Worm (Caenorhabditis elegans) whole organism, early embryonic: ENCODE data around the gene perm-5.

Source experiments
- B0310.2 ChIP-seq: sonication (generic microtip); optimal IDR thresholded peaks from 2 replicates; lab custom pipeline; 2016; ENCODE audit warnings: mild to moderate bottlenecking, missing genetic modification characterization, missing compliant biosample characterization
- F13C5.2 ChIP-seq: sonication (generic microtip); optimal IDR thresholded peaks from 2 replicates; lab custom pipeline; 2017; ENCODE audit warnings: mild to moderate bottlenecking, missing genetic modification characterization, inconsistent platforms, missing compliant biosample characterization
- aly-1 ChIP-seq: sonication (generic microtip); optimal IDR thresholded peaks from 2 replicates; lab custom pipeline; 2016; ENCODE audit warnings: missing genetic modification characterization, missing compliant biosample characterization
- ama-1 ChIP-seq: fragments of 150-350 bp; optimal IDR thresholded peaks from 2 replicates; lab custom pipeline; 2014
- ceh-13 ChIP-seq: fragments of 200-800 bp; sonication (Bioruptor generic); optimal IDR thresholded peaks from 2 replicates; lab custom pipeline; 2018; ENCODE audit warnings: mild to moderate bottlenecking, missing genetic modification characterization, missing compliant biosample characterization
- ceh-36 ChIP-seq: sonication (generic microtip); optimal IDR thresholded peaks from 2 replicates; lab custom pipeline; 2016; ENCODE audit warnings: missing genetic modification characterization, inconsistent platforms, missing compliant biosample characterization
- ets-7 ChIP-seq: sonication (generic microtip); optimal IDR thresholded peaks from 2 replicates; lab custom pipeline; 2016; ENCODE audit warnings: missing genotype, missing genetic modification characterization, missing compliant biosample characterization
- flt-1 ChIP-seq: fragments of 200-800 bp; sonication (Bioruptor generic); IDR thresholded peaks from 2 replicates; pipeline ENCODE4 v1.3.6; 2022; ENCODE audit warnings: missing genetic modification characterization, missing compliant biosample characterization
- hmbx-1 ChIP-seq: sonication (generic microtip); optimal IDR thresholded peaks from 2 replicates; lab custom pipeline; 2016; ENCODE audit warnings: mild to moderate bottlenecking, missing genetic modification characterization, missing compliant biosample characterization
- hmg-4 ChIP-seq: fragments of 200-800 bp; sonication (Bioruptor generic); optimal IDR thresholded peaks from 2 replicates; lab custom pipeline; 2018; ENCODE audit warnings: mild to moderate bottlenecking, missing genetic modification characterization, missing compliant biosample characterization
- hnd-1 ChIP-seq: sonication (generic microtip); optimal IDR thresholded peaks from 2 replicates; lab custom pipeline; 2016; ENCODE audit warnings: missing genetic modification characterization, missing compliant biosample characterization
- pes-1 ChIP-seq: fragments of 200-800 bp; sonication (Bioruptor generic); IDR thresholded peaks from 2 replicates; pipeline ENCODE4 v1.3.6; 2022; ENCODE audit warnings: missing genetic modification reagents, missing genetic modification characterization, missing compliant biosample characterization
- scrt-1 ChIP-seq: fragments of 200-800 bp; sonication (Bioruptor generic); IDR thresholded peaks from 2 replicates; pipeline ENCODE4 v1.3.6; 2022; ENCODE audit warnings: missing genetic modification characterization, missing compliant biosample characterization
- sea-1 ChIP-seq: fragments of 200-800 bp; sonication (Bioruptor generic); conservative IDR thresholded peaks from 2 replicates; pipeline ENCODE4 v1.3.6; 2022; ENCODE audit warnings: missing genetic modification characterization, missing compliant biosample characterization
- tbx-11 ChIP-seq: fragments of 200-800 bp; sonication (Bioruptor generic); IDR thresholded peaks from 2 replicates; pipeline ENCODE4 v1.3.6; 2022; ENCODE audit warnings: missing genetic modification characterization, missing compliant biosample characterization
- tbx-37 ChIP-seq: fragments of 200-800 bp; sonication (Bioruptor generic); conservative IDR thresholded peaks from 2 replicates; pipeline ENCODE4 v1.3.6; 2022; ENCODE audit warnings: missing genetic modification reagents, missing genetic modification characterization, missing compliant biosample characterization
- tra-4 ChIP-seq: sonication (generic microtip); optimal IDR thresholded peaks from 2 replicates; lab custom pipeline; 2017; ENCODE audit warnings: missing genetic modification characterization, missing compliant biosample characterization

The perm-5 gene

DNA sequence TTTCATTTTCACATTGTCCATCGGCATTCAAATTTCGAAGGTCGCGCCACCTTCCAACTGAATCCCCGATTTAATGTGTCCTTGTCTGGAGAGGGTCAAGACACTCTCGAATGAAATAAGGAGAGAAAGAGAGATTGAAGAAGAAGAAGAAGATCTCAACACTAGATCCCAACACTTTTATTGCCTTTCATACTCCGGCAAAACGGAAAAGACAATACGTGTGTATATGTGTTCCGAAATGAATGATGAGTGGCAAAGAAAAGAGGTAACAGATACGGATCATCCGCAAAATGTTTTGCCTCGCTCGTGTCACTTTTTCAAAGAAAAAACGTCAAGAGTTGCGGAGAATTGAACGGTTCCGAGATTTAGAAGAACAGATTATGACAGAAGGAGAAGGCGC, 2.9 kb downstream of the perm-5 start:
- no peak for TF ChIP-seq B0310.2 (tag; lab: Kevin White, UChicago)
- TF ChIP-seq tbx-11 (GFP tag; lab: Robert Waterston, UW) = no peak
- TF ChIP-seq hmbx-1 (tag; lab: Kevin White, UChicago) = no peak
- no peak for TF ChIP-seq pes-1 (GFP tag; lab: Robert Waterston, UW)
- no peak for TF ChIP-seq scrt-1 (GFP tag; lab: Robert Waterston, UW)
- TF ChIP-seq ceh-13 (GFP tag; lab: Kevin White, UChicago) = no peak
- TF ChIP-seq F13C5.2 (tag; lab: Kevin White, UChicago) = no peak
- TF ChIP-seq tra-4 (tag; lab: Kevin White, UChicago) = no peak

DNA sequence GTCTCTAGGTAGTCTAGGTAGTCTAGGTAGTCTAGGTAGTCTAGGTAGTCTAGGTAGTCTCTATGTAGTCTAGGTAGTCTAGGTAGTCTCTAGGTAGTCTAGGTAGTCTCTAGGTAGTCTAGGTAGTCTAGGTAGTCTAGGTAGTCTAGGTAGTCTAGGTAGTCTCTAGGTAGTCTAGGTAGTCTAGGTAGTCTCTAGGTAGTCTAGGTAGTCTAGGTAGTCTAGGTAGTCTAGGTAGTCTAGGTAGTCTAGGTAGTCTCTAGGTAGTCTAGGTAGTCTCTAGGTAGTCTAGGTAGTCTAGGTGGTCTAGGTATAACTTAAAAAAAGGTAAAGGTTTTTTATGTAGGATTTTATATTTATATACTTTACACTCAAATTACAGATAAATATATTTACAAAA, 12.1 kb downstream of the perm-5 start:
- TF ChIP-seq tbx-37 (GFP tag; lab: Robert Waterston, UW) (peak; percentile 48; the same call in 1 of the 2 replicates), flt-1 (GFP tag; lab: Robert Waterston, UW) (peak; percentile 49; the same call in 1 of the 2 replicates)

- TF ChIP-seq ets-7 (tag; lab: Kevin White, UChicago) (no peak), B0310.2 (tag; lab: Kevin White, UChicago) (no peak), scrt-1 (GFP tag; lab: Robert Waterston, UW) (no peak), sea-1 (GFP tag; lab: Robert Waterston, UW) (no peak), tra-4 (tag; lab: Kevin White, UChicago) (no peak), pes-1 (GFP tag; lab: Robert Waterston, UW) (no peak), ceh-36 (tag; lab: Kevin White, UChicago) (no peak), hmg-4 (GFP tag; lab: Kevin White, UChicago) (no peak), tbx-37 (GFP tag; lab: Robert Waterston, UW) (no peak), flt-1 (GFP tag; lab: Robert Waterston, UW) (no peak), aly-1 (tag; lab: Kevin White, UChicago) (no peak), hmbx-1 (tag; lab: Kevin White, UChicago) (no peak), hnd-1 (tag; lab: Kevin White, UChicago) (no peak), ceh-13 (GFP tag; lab: Kevin White, UChicago) (no peak), F13C5.2 (tag; lab: Kevin White, UChicago) (no peak), tbx-11 (GFP tag; lab: Robert Waterston, UW) (no peak), ama-1 (no peak)
Observed at ce11 chrIV:5690386-5691080, 12.7 kb downstream of the perm-5 start, which contains the start of gene C55C3.8. C55C3.8 (plus strand) TSS chrIV:5691030.

ce11 chrIV:5685014-5685413, 18.3 kb downstream of the perm-5 start, which contains the start of gene C55C3.3:
C55C3.3 (plus strand) TSS chrIV:5685287.
- TF ChIP-seq ama-1 (no peak), tbx-37 (GFP tag; lab: Robert Waterston, UW) (no peak), hmbx-1 (tag; lab: Kevin White, UChicago) (no peak), tra-4 (tag; lab: Kevin White, UChicago) (no peak), scrt-1 (GFP tag; lab: Robert Waterston, UW) (no peak), hmg-4 (GFP tag; lab: Kevin White, UChicago) (no peak), pes-1 (GFP tag; lab: Robert Waterston, UW) (no peak), tbx-11 (GFP tag; lab: Robert Waterston, UW) (no peak)

DNA sequence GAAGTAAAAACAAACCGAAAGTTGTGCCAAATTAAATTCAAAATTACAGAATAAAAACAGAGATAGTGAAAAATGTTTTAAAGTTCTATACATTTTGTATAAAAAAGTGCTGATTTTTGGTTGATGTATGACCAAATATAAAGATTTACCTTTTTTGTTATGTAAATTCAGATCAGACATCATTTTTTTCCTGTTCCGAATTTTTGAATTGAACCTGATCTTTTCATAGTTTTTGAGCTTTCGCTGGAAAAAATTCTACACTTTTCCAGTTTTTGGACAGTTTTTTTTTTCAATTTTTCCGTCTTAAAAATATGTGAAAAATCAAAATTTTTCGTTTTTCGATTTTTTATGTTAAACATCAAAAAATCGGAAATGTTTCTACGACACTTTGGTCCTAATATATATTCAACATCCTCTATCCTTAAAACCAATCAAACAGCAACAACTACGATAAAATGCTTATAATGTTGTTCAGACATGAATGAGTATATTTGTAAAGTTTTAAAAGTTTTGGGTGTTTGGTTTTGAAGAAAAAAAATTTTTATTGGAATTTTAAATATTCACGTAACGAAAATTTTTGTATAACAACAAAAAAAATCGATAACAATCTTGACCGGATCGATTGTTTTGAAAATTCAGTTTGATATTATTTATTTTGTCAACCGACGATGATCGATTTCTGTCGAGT, 20.6 kb downstream of the perm-5 start, which contains the start of the genes C55C3.7 and C55C3.6:
Gene C55C3.7, minus strand, starts transcription at position 101 of the 688 bp plus-strand sequence.
Gene C55C3.6, plus strand, starts transcription at position 638 of the 688 bp plus-strand sequence.
- TF ChIP-seq hmbx-1 (tag; lab: Kevin White, UChicago) (no peak), hnd-1 (tag; lab: Kevin White, UChicago) (no peak), tra-4 (tag; lab: Kevin White, UChicago) (no peak), sea-1 (GFP tag; lab: Robert Waterston, UW) (no peak), aly-1 (tag; lab: Kevin White, UChicago) (no peak), flt-1 (GFP tag; lab: Robert Waterston, UW) (no peak), tbx-11 (GFP tag; lab: Robert Waterston, UW) (no peak), ama-1 (no peak), tbx-37 (GFP tag; lab: Robert Waterston, UW) (no peak), ets-7 (tag; lab: Kevin White, UChicago) (no peak), scrt-1 (GFP tag; lab: Robert Waterston, UW) (no peak), B0310.2 (tag; lab: Kevin White, UChicago) (no peak)

- TF ChIP-seq hmbx-1 (tag; lab: Kevin White, UChicago) (no peak), B0310.2 (tag; lab: Kevin White, UChicago) (no peak), ets-7 (tag; lab: Kevin White, UChicago) (no peak), scrt-1 (GFP tag; lab: Robert Waterston, UW) (no peak), sea-1 (GFP tag; lab: Robert Waterston, UW) (no peak), aly-1 (tag; lab: Kevin White, UChicago) (no peak), flt-1 (GFP tag; lab: Robert Waterston, UW) (no peak), F13C5.2 (tag; lab: Kevin White, UChicago) (no peak), ceh-36 (tag; lab: Kevin White, UChicago) (no peak), tra-4 (tag; lab: Kevin White, UChicago) (no peak), tbx-37 (GFP tag; lab: Robert Waterston, UW) (no peak), ceh-13 (GFP tag; lab: Kevin White, UChicago) (no peak), tbx-11 (GFP tag; lab: Robert Waterston, UW) (no peak), hnd-1 (tag; lab: Kevin White, UChicago) (no peak), hmg-4 (GFP tag; lab: Kevin White, UChicago) (no peak), pes-1 (GFP tag; lab: Robert Waterston, UW) (no peak), ama-1 (no peak)
Observed at ce11 chrIV:5678044-5678443, 25.2 kb downstream of the perm-5 start, which contains the start of gene C55C3.4. C55C3.4 (minus strand) TSS chrIV:5678144.
